Worm (Caenorhabditis elegans) whole organism, L3 larva: ENCODE measurements around the gene C25D7.5.

Source experiments
- ama-1 ChIP-seq: fragments of 150-350 bp; optimal IDR thresholded peaks from 2 replicates; lab custom pipeline; 2018
- lin-39 ChIP-seq: fragments of 150-350 bp; optimal IDR thresholded peaks from 2 replicates; lab custom pipeline; 2018; ENCODE audit warnings: missing biosample characterization, missing genetic modification reagents, missing genetic modification characterization
- mml-1 ChIP-seq: fragments of 150-350 bp; sonication (generic microtip); optimal IDR thresholded peaks from 3 replicates; lab custom pipeline; 2014; ENCODE audit warnings: missing biosample characterization, missing genetic modification characterization
- sea-2 ChIP-seq: fragments of 150-350 bp; sonication (generic microtip); optimal IDR thresholded peaks from 4 replicates; lab custom pipeline; 2014; ENCODE audit warnings: missing biosample characterization, missing genetic modification reagents, missing genetic modification characterization
- zag-1 ChIP-seq: fragments of 150-350 bp; optimal IDR thresholded peaks from 2 replicates; lab custom pipeline; 2014; ENCODE audit warnings: missing biosample characterization, missing genetic modification characterization

- TF ChIP-seq mml-1 (tag; lab: Kevin White, UChicago) = no peak
- TF ChIP-seq sea-2 (GFP tag; lab: Kevin White, UChicago) = no peak
- no peak for TF ChIP-seq zag-1 (tag; lab: Kevin White, UChicago)
- no peak for TF ChIP-seq lin-39 (tag; lab: Kevin White, UChicago)
- no peak for TF ChIP-seq ama-1 (lab: Kevin White, UChicago)
These were observed at the start of gene C25D7.5, which contains the start of gene fbxa-82 for ce11 chrV:15052368-15052767.
